Fruit fly (Drosophila melanogaster): ENCODE data around the gene CG6739.

dm6 chr2L:7592858-7593257 is 15.3 kb upstream of the CG6739 start:
- TF ChIP-seq ttk (optimal IDR thresholded peaks at IDR 0.05) (no peak), insv (optimal IDR thresholded peaks at IDR 0.05) (no peak), psq (optimal IDR thresholded peaks at IDR 0.05) (no peak)

Data from Kc167 (cell line).